Fruit fly (Drosophila melanogaster) whole organism, embryonic: ENCODE results near the gene PolE2.

ENCODE experiments used
- Atf-2 ChIP-seq: fragments of 200-800 bp; sonication (Bioruptor generic); optimal IDR thresholded peaks from 2 replicates; lab custom pipeline; 2016; ENCODE audit warnings: missing biosample characterization, missing genetic modification characterization
- CG10366 ChIP-seq: fragments of 200-800 bp; sonication (Bioruptor generic); IDR thresholded peaks from 2 replicates; pipeline ENCODE4 v1.3.6; 2022; ENCODE audit warnings: missing biosample characterization, missing genetic modification characterization
- CG10431 ChIP-seq: fragments of 200-800 bp; sonication (Bioruptor generic); optimal IDR thresholded peaks from 3 replicates; lab custom pipeline; 2018; ENCODE audit warnings: missing biosample characterization, mild to moderate bottlenecking, missing genetic modification characterization
- CG11093 ChIP-seq: fragments of 200-800 bp; sonication (Bioruptor generic); IDR thresholded peaks from 3 replicates; pipeline ENCODE4 v1.3.6; 2022; ENCODE audit warnings: missing biosample characterization, missing genetic modification characterization
- CG11247 ChIP-seq: fragments of 200-800 bp; sonication (Bioruptor generic); IDR thresholded peaks from 2 replicates; pipeline ENCODE4 v1.3.6; 2022; ENCODE audit warnings: missing biosample characterization, missing genetic modification characterization
- CG11560 ChIP-seq: fragments of 200-800 bp; sonication (Bioruptor generic); IDR thresholded peaks from 3 replicates; pipeline ENCODE4 v1.3.6; 2022; ENCODE audit warnings: missing biosample characterization, missing genetic modification characterization
- CG11695 ChIP-seq: fragments of 200-800 bp; sonication (Bioruptor generic); IDR thresholded peaks from 3 replicates; pipeline ENCODE4 v1.3.6; 2022; ENCODE audit warnings: missing biosample characterization, missing genetic modification characterization
- CG11696 ChIP-seq: fragments of 200-800 bp; sonication (Bioruptor generic); IDR thresholded peaks from 2 replicates; pipeline ENCODE4 v1.3.6; 2022; ENCODE audit warnings: missing biosample characterization, missing genetic modification characterization
- CG13424 ChIP-seq: fragments of 200-800 bp; sonication (Bioruptor generic); optimal IDR thresholded peaks from 2 replicates; lab custom pipeline; 2019; ENCODE audit warnings: missing biosample characterization, mild to moderate bottlenecking, missing genetic modification characterization, moderate library complexity
- CG15269 ChIP-seq: fragments of 200-800 bp; sonication (Bioruptor generic); optimal IDR thresholded peaks from 2 replicates; lab custom pipeline; 2018; ENCODE audit warnings: missing biosample characterization, mild to moderate bottlenecking, missing genetic modification characterization, moderate library complexity
- CG17328 ChIP-seq: fragments of 200-800 bp; sonication (Bioruptor generic); IDR thresholded peaks from 2 replicates; pipeline ENCODE4 v1.3.6; 2022; ENCODE audit warnings: missing biosample characterization, missing genetic modification characterization
- CG1832 ChIP-seq: fragments of 200-800 bp; sonication (Bioruptor generic); optimal IDR thresholded peaks from 2 replicates; lab custom pipeline; 2017; ENCODE audit warnings: missing biosample characterization, mild to moderate bottlenecking, missing genetic modification characterization, inconsistent platforms
- CG3726 ChIP-seq: fragments of 200-800 bp; sonication (Bioruptor generic); IDR thresholded peaks from 3 replicates; pipeline ENCODE4, ENCODE4 v1.3.6; 2022; ENCODE audit warnings: missing biosample characterization, missing genetic modification characterization
- CG42726 ChIP-seq: fragments of 200-800 bp; sonication (Bioruptor generic); IDR thresholded peaks from 2 replicates; pipeline ENCODE4 v1.3.6; 2022; ENCODE audit warnings: missing biosample characterization, missing genetic modification characterization; ENCODE audit not compliant: partially characterized antibody
- CG4360 ChIP-seq: fragments of 200-800 bp; sonication (Bioruptor generic); IDR thresholded peaks from 2 replicates; pipeline ENCODE4 v1.3.6; 2022; ENCODE audit warnings: missing biosample characterization, missing genetic modification characterization
- CG4617 ChIP-seq: fragments of 200-800 bp; sonication (Bioruptor generic); optimal IDR thresholded peaks from 3 replicates; lab custom pipeline; 2016; ENCODE audit warnings: missing biosample characterization, missing genetic modification characterization, borderline replicate concordance
- CG6689 ChIP-seq: fragments of 200-800 bp; sonication (Bioruptor generic); IDR thresholded peaks from 2 replicates; pipeline ENCODE4 v1.3.6; 2022; ENCODE audit warnings: missing biosample characterization, missing genetic modification characterization
- CG8388 ChIP-seq: fragments of 200-800 bp; sonication (Bioruptor generic); optimal IDR thresholded peaks from 2 replicates; lab custom pipeline; 2019; ENCODE audit warnings: missing biosample characterization, mild to moderate bottlenecking, missing genetic modification characterization, moderate library complexity
- Camta ChIP-seq: fragments of 200-800 bp; sonication (Bioruptor generic); optimal IDR thresholded peaks from 2 replicates; lab custom pipeline; 2016; ENCODE audit warnings: missing biosample characterization, missing genetic modification characterization
- Dek ChIP-seq: fragments of 200-800 bp; sonication (Bioruptor generic); optimal IDR thresholded peaks from 3 replicates; lab custom pipeline; 2019; ENCODE audit warnings: missing biosample characterization, mild to moderate bottlenecking, missing genetic modification characterization, moderate library complexity
- E2f1 ChIP-seq: fragments of 200-800 bp; sonication (Bioruptor generic); IDR thresholded peaks from 2 replicates; pipeline ENCODE4 v1.3.6; 2022; ENCODE audit warnings: missing biosample characterization, missing genetic modification characterization
- Ets97D ChIP-seq: fragments of 200-800 bp; sonication (Bioruptor generic); optimal IDR thresholded peaks from 3 replicates; lab custom pipeline; 2016; ENCODE audit warnings: missing biosample characterization, missing genetic modification characterization
- HLH4C ChIP-seq: fragments of 200-800 bp; sonication (Bioruptor generic); IDR thresholded peaks from 3 replicates; pipeline ENCODE4 v1.3.6; 2022; ENCODE audit warnings: missing biosample characterization, missing genetic modification characterization; ENCODE audit not compliant: partially characterized antibody
- Lpt ChIP-seq: fragments of >200 bp; optimal IDR thresholded peaks from 2 replicates; lab custom pipeline; 2018; ENCODE audit warnings: missing biosample characterization, missing genetic modification characterization
- Myb ChIP-seq: fragments of 200-800 bp; sonication (Bioruptor generic); optimal IDR thresholded peaks from 2 replicates; lab custom pipeline; 2016; ENCODE audit warnings: missing biosample characterization, missing genetic modification characterization
- Optix ChIP-seq: fragments of 200-800 bp; sonication (Bioruptor generic); IDR thresholded peaks from 3 replicates; pipeline ENCODE4 v1.3.6; 2022; ENCODE audit warnings: missing biosample characterization, missing genetic modification characterization
- Rfx ChIP-seq: fragments of 200-800 bp; sonication (Bioruptor generic); IDR thresholded peaks from 2 replicates; pipeline ENCODE4 v1.3.6; 2022; ENCODE audit warnings: missing biosample characterization, missing genetic modification characterization
- Scr ChIP-seq: fragments of 200-800 bp; sonication (Bioruptor generic); IDR thresholded peaks from 2 replicates; pipeline ENCODE4 v1.3.6; 2022; ENCODE audit warnings: missing biosample characterization, missing genetic modification characterization; ENCODE audit not compliant: partially characterized antibody
- abd-A ChIP-seq: fragments of 200-800 bp; sonication (Bioruptor generic); optimal IDR thresholded peaks from 3 replicates; lab custom pipeline; 2019; ENCODE audit warnings: missing biosample characterization, mild to moderate bottlenecking, missing genetic modification characterization, moderate library complexity
- ap ChIP-seq: fragments of 200-800 bp; sonication (Bioruptor generic); IDR thresholded peaks from 2 replicates; pipeline ENCODE4 v1.3.6; 2022; ENCODE audit warnings: missing biosample characterization, missing genetic modification characterization
- dmrt99B ChIP-seq: fragments of 200-800 bp; sonication (Bioruptor generic); optimal IDR thresholded peaks from 2 replicates; lab custom pipeline; 2018; ENCODE audit warnings: missing biosample characterization, mild to moderate bottlenecking, missing genetic modification characterization, moderate library complexity
- dpn ChIP-seq, 2 experiments: fragments of 200-800 bp; sonication (Bioruptor generic); optimal IDR thresholded peaks; 3 replicates each; lab custom pipeline; 2016; ENCODE audit warnings: missing biosample characterization in 2 of 2, missing genetic modification characterization in 2 of 2
- ems ChIP-seq: fragments of 200-800 bp; sonication (Bioruptor generic); optimal IDR thresholded peaks from 3 replicates; lab custom pipeline; 2016; ENCODE audit warnings: missing biosample characterization, missing genetic modification characterization
- esg ChIP-seq: fragments of 200-800 bp; sonication (Bioruptor generic); conservative IDR thresholded peaks from 2 replicates; pipeline ENCODE4 v1.3.6; 2022; ENCODE audit warnings: missing biosample characterization, missing genetic modification characterization
- fd102C ChIP-seq: fragments of 200-800 bp; sonication (Bioruptor generic); optimal IDR thresholded peaks from 2 replicates; lab custom pipeline; 2018; ENCODE audit warnings: missing biosample characterization, mild to moderate bottlenecking, missing genetic modification characterization, moderate library complexity
- klu ChIP-seq: fragments of 200-800 bp; sonication (Bioruptor generic); IDR thresholded peaks from 2 replicates; pipeline ENCODE4 v1.3.6; 2022; ENCODE audit warnings: missing biosample characterization, missing genetic modification characterization
- lov ChIP-seq, 2 experiments: fragments of 200-800 bp in 1 of 2; fragments of >200 bp in 1 of 2; sonication (Bioruptor generic) in 1 of 2; IDR thresholded peaks in 1 of 2; optimal IDR thresholded peaks in 1 of 2; 2 replicates in 1 of 2; 3 replicates in 1 of 2; pipeline versions ENCODE4 v1.3.6 to Lab custom; 2017 to 2022; ENCODE audit warnings: missing biosample characterization in 1 of 2, missing genetic modification characterization in 1 of 2
- maf-S ChIP-seq: fragments of 200-800 bp; sonication (Bioruptor generic); optimal IDR thresholded peaks from 2 replicates; lab custom pipeline; 2016; ENCODE audit warnings: missing biosample characterization, missing genetic modification characterization
- nerfin-2 ChIP-seq: fragments of 200-800 bp; sonication (Bioruptor generic); IDR thresholded peaks from 2 replicates; pipeline ENCODE4 v1.3.6; 2022; ENCODE audit warnings: missing biosample characterization, missing genetic modification characterization; ENCODE audit not compliant: partially characterized antibody
- nmo ChIP-seq: fragments of 200-800 bp; sonication (Bioruptor generic); optimal IDR thresholded peaks from 2 replicates; lab custom pipeline; 2018; ENCODE audit warnings: missing biosample characterization, mild to moderate bottlenecking, missing genetic modification characterization, moderate library complexity
- nom ChIP-seq: fragments of 200-800 bp; sonication (Bioruptor generic); optimal IDR thresholded peaks from 2 replicates; lab custom pipeline; 2017; ENCODE audit warnings: missing biosample characterization, missing genetic modification characterization, mild to moderate bottlenecking, moderate library complexity, missing genetic modification reagents
- oc ChIP-seq: fragments of 200-800 bp; sonication (Bioruptor generic); optimal IDR thresholded peaks from 2 replicates; lab custom pipeline; 2018; ENCODE audit warnings: missing biosample characterization, mild to moderate bottlenecking, missing genetic modification characterization, moderate library complexity
- onecut ChIP-seq: fragments of 200-800 bp; sonication (Bioruptor generic); IDR thresholded peaks from 2 replicates; pipeline ENCODE4 v1.3.6; 2022; ENCODE audit warnings: missing biosample characterization, missing genetic modification characterization
- p53 ChIP-seq: fragments of 200-800 bp; sonication (Bioruptor generic); optimal IDR thresholded peaks from 2 replicates; lab custom pipeline; 2016; ENCODE audit warnings: missing biosample characterization, missing genetic modification characterization
- psq ChIP-seq: fragments of 200-800 bp; sonication (Bioruptor generic); optimal IDR thresholded peaks from 2 replicates; lab custom pipeline; 2017; ENCODE audit warnings: missing biosample characterization, missing genetic modification characterization
- scrt ChIP-seq: fragments of 200-800 bp; sonication (Bioruptor generic); optimal IDR thresholded peaks from 2 replicates; lab custom pipeline; 2018; ENCODE audit warnings: missing biosample characterization, mild to moderate bottlenecking, missing genetic modification characterization, moderate library complexity
- sens-2 ChIP-seq: fragments of 200-800 bp; sonication (Bioruptor generic); IDR thresholded peaks from 2 replicates; pipeline ENCODE4 v1.3.6; 2022; ENCODE audit warnings: missing biosample characterization, missing genetic modification characterization
- tna ChIP-seq: fragments of 200-800 bp; sonication (Bioruptor generic); IDR thresholded peaks from 2 replicates; pipeline ENCODE4 v1.3.6; 2022; ENCODE audit warnings: missing biosample characterization, missing genetic modification characterization; ENCODE audit not compliant: partially characterized antibody
- unc-4 ChIP-seq: fragments of 200-800 bp; sonication (Bioruptor generic); IDR thresholded peaks from 2 replicates; pipeline ENCODE4 v1.3.6; 2022; ENCODE audit warnings: missing biosample characterization, missing genetic modification characterization; ENCODE audit not compliant: partially characterized antibody
- wek ChIP-seq: fragments of 200-800 bp; sonication (Bioruptor generic); optimal IDR thresholded peaks from 3 replicates; lab custom pipeline; 2018; ENCODE audit warnings: missing biosample characterization, mild to moderate bottlenecking, missing genetic modification characterization, moderate library complexity

The PolE2 gene

dm6 chr3L:5932363-5932914, 35.2 kb upstream of the PolE2 start, which contains the start of gene Rcc1 (continued):
- TF ChIP-seq CG10431 (GFP tag; lab: Kevin White, UChicago) = no peak
- no peak for TF ChIP-seq CG4360 (GFP tag; lab: Robert Waterston, UW)
- TF ChIP-seq wek (GFP tag; lab: Kevin White, UChicago) = no peak
- TF ChIP-seq ap = no peak
- no peak for TF ChIP-seq CG15269 (tag; lab: Kevin White, UChicago)
- no peak for TF ChIP-seq onecut
- no peak for TF ChIP-seq CG6689 (GFP tag; lab: Robert Waterston, UW)
- TF ChIP-seq CG3726 = no peak
- no peak for TF ChIP-seq scrt
- TF ChIP-seq p53 (GFP tag; lab: Kevin White, UChicago) = no peak
- TF ChIP-seq CG11695 (GFP tag; lab: Robert Waterston, UW) = no peak
- TF ChIP-seq Scr (GFP tag; lab: Robert Waterston, UW) = peak; percentile 70
- TF ChIP-seq HLH4C (GFP tag; lab: Robert Waterston, UW) = peak; percentile 85
- no peak for TF ChIP-seq CG13424
- peak; percentile 14 to 24 for TF ChIP-seq dpn (GFP tag; optimal IDR thresholded peaks at IDR 0.05; lab: Kevin White, UChicago)
- no peak for TF ChIP-seq dmrt99B (tag; lab: Kevin White, UChicago)
- no peak for TF ChIP-seq Dek
- TF ChIP-seq CG11560 (tag; lab: Robert Waterston, UW) = no peak
- TF ChIP-seq fd102C (GFP tag; lab: Kevin White, UChicago) = no peak
- no peak for TF ChIP-seq Atf-2 (GFP tag; lab: Kevin White, UChicago)
- TF ChIP-seq CG11696 (GFP tag; lab: Robert Waterston, UW) = no peak
- TF ChIP-seq sens-2 (GFP tag; lab: Robert Waterston, UW) = no peak
- no peak; the same call in 1 of the 2 replicates for TF ChIP-seq tna (GFP tag; lab: Robert Waterston, UW)
- no peak for TF ChIP-seq CG42726 (GFP tag; lab: Robert Waterston, UW)
- TF ChIP-seq abd-A (tag; lab: Kevin White, UChicago) = no peak
- TF ChIP-seq maf-S (GFP tag; lab: Kevin White, UChicago) = no peak
- TF ChIP-seq klu (GFP tag; lab: Robert Waterston, UW) = no peak
- peak; percentile 89 for TF ChIP-seq E2f1 (GFP tag; lab: Robert Waterston, UW)
- no peak for TF ChIP-seq CG10366 (GFP tag; lab: Robert Waterston, UW)
- TF ChIP-seq ems (GFP tag; lab: Kevin White, UChicago) = no peak
- TF ChIP-seq Rfx (GFP tag; lab: Robert Waterston, UW) = no peak
- TF ChIP-seq Myb = peak; percentile 64
- peak; percentile 53; the same call in 1 of the 2 replicates for TF ChIP-seq nerfin-2 (GFP tag; lab: Robert Waterston, UW)
- TF ChIP-seq Camta = no peak
- no peak for TF ChIP-seq esg (GFP tag; lab: Robert Waterston, UW)
- peak; percentile 74 for TF ChIP-seq nmo (GFP tag; lab: Kevin White, UChicago)
- TF ChIP-seq CG17328 (GFP tag; lab: Robert Waterston, UW) = 0 out of 2 replicates have a peak, but pooled peaks have one; percentile 12
- no peak for TF ChIP-seq oc (tag; lab: Kevin White, UChicago)
- TF ChIP-seq Optix (GFP tag; lab: Robert Waterston, UW) = no peak
- peak; percentile 85 for TF ChIP-seq Ets97D (GFP tag; lab: Kevin White, UChicago)
- no peak for TF ChIP-seq psq (GFP tag; lab: Kevin White, UChicago)
- no peak for TF ChIP-seq nom (GFP tag; lab: Kevin White, UChicago)
- no peak for TF ChIP-seq CG8388 (GFP tag; lab: Kevin White, UChicago)
- peak; percentile 29 for TF ChIP-seq CG4617
- TF ChIP-seq Lpt (GFP tag; lab: Kevin White, UChicago) = no peak
- TF ChIP-seq CG11247 (GFP tag; lab: Robert Waterston, UW) = no peak
- no peak for TF ChIP-seq lov (optimal IDR thresholded peaks at IDR 0.05; lab: Kevin White, UChicago)
- TF ChIP-seq lov (GFP tag; IDR thresholded peaks at IDR 0.05; lab: Robert Waterston, UW) = no peak
- TF ChIP-seq unc-4 = peak; percentile 64
- TF ChIP-seq CG11093 (GFP tag; lab: Robert Waterston, UW) = no peak
- no peak for TF ChIP-seq CG1832 (GFP tag; lab: Kevin White, UChicago)
